Fruit fly (Drosophila melanogaster) whole organism, pupa: ENCODE measurements around the gene CG46456.

Experiments used
- CG32121 ChIP-seq: fragments of 200-800 bp; sonication (Bioruptor generic); IDR thresholded peaks from 2 replicates; pipeline ENCODE4 v1.3.6; 2022; ENCODE audit warnings: missing biosample characterization, missing genetic modification characterization
- CG8159 ChIP-seq: fragments of 200-800 bp; sonication (Bioruptor generic); optimal IDR thresholded peaks from 3 replicates; lab custom pipeline; 2018; ENCODE audit warnings: missing biosample characterization, mild to moderate bottlenecking, missing genetic modification characterization, moderate library complexity
- CG9948 ChIP-seq: fragments of 200-800 bp; sonication (Bioruptor generic); optimal IDR thresholded peaks from 2 replicates; lab custom pipeline; 2018; ENCODE audit warnings: missing biosample characterization, mild to moderate bottlenecking, missing genetic modification characterization, moderate library complexity
- EcR ChIP-seq: fragments of 200-800 bp; sonication (Bioruptor generic); optimal IDR thresholded peaks from 3 replicates; lab custom pipeline; 2019; ENCODE audit warnings: missing biosample characterization, missing genetic modification characterization, mild to moderate bottlenecking, moderate library complexity, missing genetic modification reagents
- Ets98B ChIP-seq: fragments of 200-800 bp; sonication (Bioruptor generic); IDR thresholded peaks from 2 replicates; pipeline ENCODE4 v1.3.6; 2022; ENCODE audit warnings: missing biosample characterization, missing genetic modification characterization
- Pif1A ChIP-seq: fragments of 200-800 bp; sonication (Bioruptor generic); optimal IDR thresholded peaks from 3 replicates; lab custom pipeline; 2016; ENCODE audit warnings: missing biosample characterization, missing genetic modification characterization

DNA sequence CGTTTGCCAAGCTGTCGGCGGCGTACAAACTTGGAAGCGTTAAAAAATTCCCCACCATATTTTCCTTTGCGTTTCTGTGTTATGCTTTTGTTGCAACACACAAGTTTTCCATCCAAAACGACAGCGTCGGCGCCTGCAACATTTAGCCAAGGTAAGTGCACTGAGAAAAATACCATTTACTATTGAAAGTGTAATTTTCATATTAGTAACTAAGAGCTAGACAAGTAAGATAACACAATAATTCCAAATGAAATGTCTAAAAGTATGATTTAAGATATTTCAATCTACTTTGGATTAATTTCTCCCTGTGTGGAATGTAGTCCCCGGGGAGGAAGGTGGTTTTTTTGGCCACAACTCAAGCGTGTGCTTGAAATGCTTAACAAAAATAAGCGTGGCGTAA, 30.6 kb upstream of the CG46456 start:
- no peak for TF ChIP-seq EcR (GFP tag; lab: Kevin White, UChicago)
- no peak for TF ChIP-seq CG8159 (tag; lab: Kevin White, UChicago)
- no peak; the same call in 1 of the 2 replicates for TF ChIP-seq CG32121 (GFP tag; lab: Robert Waterston, UW)
- TF ChIP-seq Pif1A (GFP tag; lab: Kevin White, UChicago): no peak
- TF ChIP-seq Ets98B (GFP tag; lab: Robert Waterston, UW): peak; percentile 61
- TF ChIP-seq CG9948: no peak
